Worm (Caenorhabditis elegans) whole organism, L4 larva: ENCODE data around the gene Y46G5A.14.
A peak's percentile ranks its signal among the peaks of the same experiment; 100 is the strongest.

Source experiments
- F26F4.8 ChIP-seq: fragments of 200-800 bp; sonication (Bioruptor generic); conservative IDR thresholded peaks from 2 replicates; pipeline ENCODE4 v1.3.6; 2022; ENCODE audit warnings: missing genetic modification characterization, missing compliant biosample characterization
- F49E8.2 ChIP-seq: sonication (generic microtip); optimal IDR thresholded peaks from 2 replicates; lab custom pipeline; 2016; ENCODE audit warnings: missing compliant biosample characterization, mild to moderate bottlenecking, missing genetic modification characterization, borderline replicate concordance
- R02D3.7 ChIP-seq: fragments of 150-350 bp; sonication (generic microtip); optimal IDR thresholded peaks from 3 replicates; lab custom pipeline; 2014; ENCODE audit warnings: missing biosample characterization, missing genetic modification characterization
- Y5F2A.4 ChIP-seq: fragments of 200-800 bp; sonication (Bioruptor generic); optimal IDR thresholded peaks from 2 replicates; lab custom pipeline; 2018; ENCODE audit warnings: mild to moderate bottlenecking, missing genetic modification characterization, missing compliant biosample characterization
- aha-1 ChIP-seq: fragments of 150-350 bp; peaks from one replicate; lab custom pipeline; 2014; ENCODE audit warnings: missing biosample characterization, missing genetic modification characterization
- ama-1 ChIP-seq: fragments of 150-350 bp; optimal IDR thresholded peaks from 2 replicates; lab custom pipeline; 2014; ENCODE audit warnings: inconsistent platforms, mixed read lengths
- attf-4 ChIP-seq: sonication (generic microtip); optimal IDR thresholded peaks from 3 replicates; lab custom pipeline; 2017; ENCODE audit warnings: missing biosample characterization, missing genetic modification characterization
- daf-12 ChIP-seq: fragments of 150-350 bp; optimal IDR thresholded peaks from 2 replicates; lab custom pipeline; 2014; ENCODE audit warnings: missing biosample characterization, missing genetic modification reagents, missing genetic modification characterization
- daf-16 ChIP-seq, 3 experiments: sonication (generic microtip); optimal IDR thresholded peaks; 2 replicates each; lab custom pipeline; 2016 to 2017; ENCODE audit warnings: missing genetic modification characterization in 3 of 3, missing genetic modification reagents in 3 of 3, mild to moderate bottlenecking in 2 of 3, missing compliant biosample characterization in 2 of 3, missing biosample characterization in 1 of 3, moderate library complexity in 1 of 3
- dmd-6 ChIP-seq: fragments of 200-800 bp; sonication (Bioruptor generic); IDR thresholded peaks from 2 replicates; pipeline ENCODE4 v1.3.6; 2022; ENCODE audit warnings: missing genetic modification reagents, missing genetic modification characterization, missing compliant biosample characterization
- dmd-9 ChIP-seq: fragments of 200-800 bp; sonication (Bioruptor generic); IDR thresholded peaks from 2 replicates; pipeline ENCODE4 v1.3.6; 2022; ENCODE audit warnings: missing genetic modification reagents, missing genetic modification characterization, missing compliant biosample characterization
- duxl-1 ChIP-seq: sonication (generic microtip); optimal IDR thresholded peaks from 2 replicates; lab custom pipeline; 2016; ENCODE audit warnings: mild to moderate bottlenecking, missing genetic modification characterization, moderate library complexity, missing compliant biosample characterization; ENCODE audit not compliant: poor library complexity
- dve-1 ChIP-seq: sonication (generic microtip); optimal IDR thresholded peaks from 2 replicates; lab custom pipeline; 2017; ENCODE audit warnings: antibody characterized with exemption, mild to moderate bottlenecking, missing genetic modification characterization, missing compliant biosample characterization; ENCODE audit not compliant: insufficient read depth
- egl-27 ChIP-seq: sonication (generic microtip); optimal IDR thresholded peaks from 3 replicates; lab custom pipeline; 2017; ENCODE audit warnings: missing biosample characterization, missing genetic modification reagents, missing genetic modification characterization
- hlh-11 ChIP-seq: fragments of 200-800 bp; sonication (Bioruptor generic); optimal IDR thresholded peaks from 2 replicates; lab custom pipeline; 2018; ENCODE audit warnings: mild to moderate bottlenecking, missing genetic modification characterization, missing compliant biosample characterization
- hlh-30 ChIP-seq: sonication (generic microtip); optimal IDR thresholded peaks from 2 replicates; lab custom pipeline; 2017; ENCODE audit warnings: antibody characterized with exemption, mild to moderate bottlenecking, missing genetic modification characterization, missing compliant biosample characterization; ENCODE audit not compliant: insufficient read depth
- hmg-1.1 ChIP-seq: fragments of 200-800 bp; sonication (Bioruptor generic); IDR thresholded peaks from 2 replicates; pipeline ENCODE4 v1.3.6; 2022; ENCODE audit warnings: missing genetic modification reagents, missing genetic modification characterization, missing compliant biosample characterization
- lim-7 ChIP-seq: fragments of 200-800 bp; sonication (Bioruptor generic); IDR thresholded peaks from 2 replicates; pipeline ENCODE4 v1.3.6; 2022; ENCODE audit warnings: missing genetic modification characterization, missing compliant biosample characterization
- lin-38 ChIP-seq: fragments of 200-800 bp; sonication (Bioruptor generic); IDR thresholded peaks from 2 replicates; pipeline ENCODE4 v1.3.6; 2022; ENCODE audit warnings: missing genetic modification reagents, missing genetic modification characterization, missing compliant biosample characterization
- mdl-1 ChIP-seq, 2 experiments: fragments of 150-350 bp in 1 of 2; sonication (generic microtip) in 1 of 2; optimal IDR thresholded peaks; 2 replicates each; lab custom pipeline; 2014 to 2017; ENCODE audit warnings: missing biosample characterization in 2 of 2, missing genetic modification characterization in 2 of 2
- mxl-3 ChIP-seq: fragments of 200-800 bp; sonication (Bioruptor generic); optimal IDR thresholded peaks from 2 replicates; lab custom pipeline; 2018; ENCODE audit warnings: mild to moderate bottlenecking, missing genetic modification characterization, missing compliant biosample characterization
- nhr-11 ChIP-seq: fragments of 150-350 bp; optimal IDR thresholded peaks from 2 replicates; lab custom pipeline; 2014; ENCODE audit warnings: missing biosample characterization, missing genetic modification characterization
- nhr-237 ChIP-seq: sonication (generic microtip); optimal IDR thresholded peaks from 2 replicates; lab custom pipeline; 2017; ENCODE audit warnings: missing biosample characterization, missing genetic modification characterization
- nhr-28 ChIP-seq: fragments of 150-350 bp; optimal IDR thresholded peaks from 2 replicates; lab custom pipeline; 2014; ENCODE audit warnings: missing biosample characterization, missing genetic modification characterization
- nhr-41 ChIP-seq: fragments of 200-800 bp; sonication (Bioruptor generic); IDR thresholded peaks from 2 replicates; pipeline ENCODE4 v1.3.6; 2022; ENCODE audit warnings: missing genetic modification reagents, missing genetic modification characterization, missing compliant biosample characterization
- nhr-77 ChIP-seq: fragments of 150-350 bp; optimal IDR thresholded peaks from 2 replicates; lab custom pipeline; 2014; ENCODE audit warnings: missing biosample characterization, missing genetic modification characterization
- php-3 ChIP-seq: fragments of 200-800 bp; sonication (Bioruptor generic); IDR thresholded peaks from 2 replicates; pipeline ENCODE4 v1.3.6; 2022; ENCODE audit warnings: missing genetic modification reagents, missing genetic modification characterization, missing compliant biosample characterization
- pqm-1 ChIP-seq: sonication (generic microtip); optimal IDR thresholded peaks from 2 replicates; lab custom pipeline; 2017; ENCODE audit warnings: missing biosample characterization, missing genetic modification characterization
- spr-1 ChIP-seq: sonication (generic microtip); optimal IDR thresholded peaks from 2 replicates; lab custom pipeline; 2016; ENCODE audit warnings: mild to moderate bottlenecking, missing genetic modification characterization, missing compliant biosample characterization
- unc-130 ChIP-seq: sonication (generic microtip); optimal IDR thresholded peaks from 2 replicates; lab custom pipeline; 2016; ENCODE audit warnings: missing genetic modification reagents, missing genetic modification characterization, missing compliant biosample characterization
- unc-62 ChIP-seq, 3 experiments: fragments of 150-350 bp in 1 of 3; sonication (generic microtip); optimal IDR thresholded peaks in 2 of 3; peaks in 1 of 3; 1 replicate in 1 of 3; 2 replicates in 2 of 3; lab custom pipeline; 2014 to 2017; ENCODE audit warnings: missing biosample characterization in 3 of 3, missing genetic modification characterization in 3 of 3, missing genetic modification reagents in 3 of 3, missing genotype in 1 of 3

Y46G5A.14 gene

ce11 chrII:12818488-12818887 is 44.0 kb downstream of the Y46G5A.14 start, which contains the start of gene Y46G5A.22:
Gene Y46G5A.22 (minus strand): TSS chrII:12818588.
- TF ChIP-seq unc-62 (GFP tag; optimal IDR thresholded peaks at IDR 0.05 in 1 of 2; lab: Kevin White, UChicago): peak in 1 of 2 experiments; percentile 72
- no peak for TF ChIP-seq unc-62 (tag; optimal IDR thresholded peaks at IDR 0.05; lab: Kevin White, UChicago)
- peak; percentile 15 for TF ChIP-seq hlh-30
- no peak for TF ChIP-seq F49E8.2 (tag; lab: Kevin White, UChicago)
- TF ChIP-seq, all 104 proteins: peak for 2

- TF ChIP-seq unc-130 (GFP tag; lab: Kevin White, UChicago): no peak
- no peak for TF ChIP-seq ama-1 (lab: Kevin White, UChicago)
- no peak for TF ChIP-seq nhr-28 (tag; lab: Kevin White, UChicago)
- TF ChIP-seq duxl-1 (tag; lab: Kevin White, UChicago): no peak
- no peak for TF ChIP-seq dmd-9 (GFP tag; lab: Robert Waterston, UW)
- TF ChIP-seq daf-12 (tag; lab: Kevin White, UChicago): no peak
- no peak for TF ChIP-seq pqm-1 (tag; lab: Kevin White, UChicago)
- TF ChIP-seq spr-1 (tag; lab: Kevin White, UChicago): no peak
- TF ChIP-seq lim-7 (GFP tag; lab: Robert Waterston, UW): no peak
- no peak for TF ChIP-seq R02D3.7 (tag; lab: Kevin White, UChicago)
These were observed 45.5 kb downstream of the Y46G5A.14 start for ce11 chrII:12819979-12820378.

- TF ChIP-seq mdl-1 (tag; optimal IDR thresholded peaks at IDR 0.05; lab: Kevin White, UChicago) (peak in 1 of 2 experiments; percentile 34), mxl-3 (peak; percentile 59), hlh-11 (tag; lab: Kevin White, UChicago) (peak; percentile 59), pqm-1 (tag; lab: Kevin White, UChicago) (peak; percentile 82), nhr-237 (no peak), nhr-41 (GFP tag; lab: Robert Waterston, UW) (no peak), hlh-30 (peak; percentile 75), dve-1 (peak; percentile 87), php-3 (GFP tag; lab: Robert Waterston, UW) (peak; percentile 54; the same call in 1 of the 2 replicates), dmd-6 (GFP tag; lab: Robert Waterston, UW) (peak; percentile 42), Y5F2A.4 (GFP tag; lab: Kevin White, UChicago) (no peak), daf-16 (GFP tag; optimal IDR thresholded peaks at IDR 0.05; lab: Kevin White, UChicago) (no peak), daf-16 (tag; optimal IDR thresholded peaks at IDR 0.05; lab: Kevin White, UChicago) (peak; percentile 89), nhr-28 (tag; lab: Kevin White, UChicago) (peak; percentile 77)
These were observed 48.9 kb downstream of the Y46G5A.14 start, which contains the start of gene Y46G5A.36 for ce11 chrII:12823437-12823836. Gene Y46G5A.36 (plus strand): TSS chrII:12823679.

- TF ChIP-seq egl-27 (no peak), lin-38 (no peak), aha-1 (tag; lab: Kevin White, UChicago) (peak; percentile 77), nhr-11 (tag; lab: Kevin White, UChicago) (no peak), attf-4 (no peak), F26F4.8 (GFP tag; lab: Robert Waterston, UW) (0 out of 2 replicates have a peak, but pooled peaks have one; percentile 39), hmg-1.1 (GFP tag; lab: Robert Waterston, UW) (0 out of 2 replicates have a peak, but pooled peaks have one; percentile 24), nhr-77 (no peak)
These were observed 50.0 kb downstream of the Y46G5A.14 start for ce11 chrII:12824463-12824862.
